Fruit fly (Drosophila melanogaster) S2 (cell line): ENCODE measurements around the gene fipi.

Experiments used
- CG8478 ChIP-seq: fragments of >200 bp; optimal IDR thresholded peaks from 2 replicates; lab custom pipeline; 2018
- CTCF ChIP-seq, 2 experiments: fragments of >200 bp; optimal IDR thresholded peaks; 2 replicates each; lab custom pipeline; 2018

DNA sequence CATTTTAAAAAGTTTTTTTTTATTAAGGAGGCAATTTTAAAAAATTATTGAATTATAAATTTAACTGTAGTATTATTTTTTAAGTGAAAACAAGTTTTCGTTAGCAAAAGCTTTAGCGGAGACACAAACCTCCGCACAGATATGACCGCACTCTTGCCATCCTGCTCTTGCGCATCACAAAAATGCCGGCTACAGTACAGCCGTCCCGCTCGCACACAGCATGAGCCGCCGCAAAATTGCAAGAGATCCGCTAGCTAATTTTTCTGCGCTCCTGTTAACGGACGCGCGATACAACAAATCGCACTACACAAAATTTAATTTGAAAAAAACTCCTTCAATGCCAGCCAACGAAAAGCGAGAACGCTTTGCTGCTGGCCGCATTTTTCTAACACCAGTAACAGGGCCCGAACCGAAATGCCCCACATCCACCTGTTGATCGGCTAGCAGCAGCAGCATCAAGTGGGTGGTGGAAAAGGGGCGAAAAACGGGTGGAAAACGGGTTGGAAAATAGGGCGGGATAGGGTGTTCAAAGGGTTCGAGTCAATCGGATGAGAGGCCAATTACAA, 16.3 kb upstream of the fipi start:
- no peak for TF ChIP-seq CG8478 (lab: Kevin White, UChicago)
- TF ChIP-seq CTCF (optimal IDR thresholded peaks at IDR 0.05; lab: Kevin White, UChicago) = peak in 1 of 2 experiments; percentile 23
